Fruit fly (Drosophila melanogaster) S2 (cell line): ENCODE data around the gene CG14961.

Experiments
- CG8478 ChIP-seq: fragments of >200 bp; optimal IDR thresholded peaks from 2 replicates; lab custom pipeline; 2018
- CTCF ChIP-seq, 2 experiments: fragments of >200 bp; optimal IDR thresholded peaks; 2 replicates each; lab custom pipeline; 2018

DNA sequence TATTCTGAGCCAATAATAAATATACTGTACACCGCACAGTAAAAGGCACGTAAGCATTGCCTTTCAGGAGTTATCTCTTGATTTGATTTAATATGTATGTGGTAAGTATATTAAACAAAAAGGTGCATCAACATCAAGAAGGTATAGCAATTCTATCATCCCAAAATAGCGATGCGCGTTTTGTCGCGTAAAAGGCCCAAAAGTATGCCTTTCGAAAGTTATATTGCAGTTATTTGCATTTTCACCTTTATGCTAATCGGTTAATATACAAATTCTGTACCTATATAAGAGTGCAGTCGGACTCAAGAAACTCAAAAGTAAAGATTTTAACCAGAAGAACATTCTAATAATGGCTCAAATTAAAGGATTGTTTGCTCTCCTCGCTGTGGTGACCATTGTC, 14.6 kb upstream of the CG14961 start, which contains the start of gene Drsl4:
- no peak for TF ChIP-seq CG8478 (lab: Kevin White, UChicago)
- no peak for TF ChIP-seq CTCF (optimal IDR thresholded peaks at IDR 0.05; lab: Kevin White, UChicago)
